Worm (Caenorhabditis elegans) whole organism, L4/young adult: ENCODE results near the gene F54B11.7.

Experiments used
- W03F9.2 ChIP-seq: fragments of 150-350 bp; optimal IDR thresholded peaks from 2 replicates; lab custom pipeline; 2014; ENCODE audit warnings: missing biosample characterization, missing genetic modification characterization
- dao-5 ChIP-seq: sonication (generic microtip); optimal IDR thresholded peaks from 2 replicates; lab custom pipeline; 2016; ENCODE audit warnings: missing genotype, missing genetic modification characterization, moderate library complexity, missing compliant biosample characterization
- him-1 ChIP-seq: sonication (generic microtip); optimal IDR thresholded peaks from 2 replicates; lab custom pipeline; 2016; ENCODE audit warnings: missing genotype, missing genetic modification reagents, missing genetic modification characterization, missing compliant biosample characterization

F54B11.7 gene

DNA sequence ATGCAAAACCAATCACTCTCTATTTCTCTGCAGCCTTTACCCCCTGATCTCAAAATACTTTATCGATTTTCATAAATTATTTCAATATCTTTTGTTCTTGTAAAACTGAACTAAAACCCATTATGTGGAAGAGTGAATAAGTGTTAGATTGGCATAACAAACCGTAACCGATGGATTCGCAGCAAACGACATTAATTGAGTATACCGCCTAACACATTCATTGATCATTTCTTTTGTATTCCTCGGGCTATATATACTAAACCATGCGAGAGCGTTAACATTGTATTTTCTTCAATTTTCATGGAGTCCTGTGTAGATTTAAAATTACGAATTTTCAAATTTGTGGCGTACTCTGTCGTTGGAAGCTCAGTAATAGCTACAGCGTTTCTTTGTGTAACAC, 10.5 kb upstream of the F54B11.7 start, which contains the start of gene col-9:
Gene col-9, plus strand, starts transcription at position 301 of the 400 bp plus-strand sequence.
- no peak for TF ChIP-seq W03F9.2 (tag; lab: Kevin White, UChicago)
- TF ChIP-seq dao-5: no peak
- TF ChIP-seq him-1 (tag; lab: Kevin White, UChicago): no peak

ce11 chrX:13590688-13591087, 9.5 kb upstream of the F54B11.7 start:
- TF ChIP-seq dao-5 (no peak), W03F9.2 (tag; lab: Kevin White, UChicago) (no peak), him-1 (tag; lab: Kevin White, UChicago) (no peak)

- TF ChIP-seq dao-5 (no peak), him-1 (tag; lab: Kevin White, UChicago) (no peak), W03F9.2 (tag; lab: Kevin White, UChicago) (no peak)
These were observed 9.1 kb upstream of the F54B11.7 start, which contains the start of gene col-44 for ce11 chrX:13591175-13591574. TSS of gene col-44 (plus strand) at chrX:13591475.

DNA sequence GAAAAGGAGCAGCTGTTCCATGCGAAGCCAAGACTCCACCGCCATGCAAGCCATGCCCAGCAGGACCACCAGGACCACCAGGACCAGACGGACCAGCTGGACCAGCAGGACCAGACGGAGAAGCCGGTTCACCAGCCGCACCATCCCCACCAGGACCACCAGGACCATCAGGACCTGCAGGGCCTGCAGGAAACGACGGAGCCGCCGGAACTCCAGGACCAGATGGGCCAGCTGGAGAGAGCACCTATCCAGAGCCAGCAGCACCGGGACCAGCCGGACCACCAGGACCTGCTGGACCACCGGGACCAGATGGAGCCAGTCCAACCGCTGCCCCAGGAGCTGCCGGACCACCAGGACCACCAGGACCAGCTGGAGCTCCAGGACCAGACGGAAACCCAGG, 8.3 kb upstream of the F54B11.7 start:
- TF ChIP-seq dao-5 (no peak), W03F9.2 (tag; lab: Kevin White, UChicago) (no peak), him-1 (tag; lab: Kevin White, UChicago) (no peak)

- TF ChIP-seq W03F9.2 (tag; lab: Kevin White, UChicago): no peak
- no peak for TF ChIP-seq him-1 (tag; lab: Kevin White, UChicago)
- no peak for TF ChIP-seq dao-5
These were observed 7.9 kb upstream of the F54B11.7 start, which contains the start of gene F54B11.4 for ce11 chrX:13592367-13592766. TSS of gene F54B11.4 (plus strand) at chrX:13592667.

- TF ChIP-seq W03F9.2 (tag; lab: Kevin White, UChicago) (no peak), dao-5 (no peak), him-1 (tag; lab: Kevin White, UChicago) (no peak)
These were observed 4.1 kb upstream of the F54B11.7 start, which contains the start of gene F54B11.5 for ce11 chrX:13596003-13596767. TSS of gene F54B11.5 (minus strand) at chrX:13596068.

DNA sequence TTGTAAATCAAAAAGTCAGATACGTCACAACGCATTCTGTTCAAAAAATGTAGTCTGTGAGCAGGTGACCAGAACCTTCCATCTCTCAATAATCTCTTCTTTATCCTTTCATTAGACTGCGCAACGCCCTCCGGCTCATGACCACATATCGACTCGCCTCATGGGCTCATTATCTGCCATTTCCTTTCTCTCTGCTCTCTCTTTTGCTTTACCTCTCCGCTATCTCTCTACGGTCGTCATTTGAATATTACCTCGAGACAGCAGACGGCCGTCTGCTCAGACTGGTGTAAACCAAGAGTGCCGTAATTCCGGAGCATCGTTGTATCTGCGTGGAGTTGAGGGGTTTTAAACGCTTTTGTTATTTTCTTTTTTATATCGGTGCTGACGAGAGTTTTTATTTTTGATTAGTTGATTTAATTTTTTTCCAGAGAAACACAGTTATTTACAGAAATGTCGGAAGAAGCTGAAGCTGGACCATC, 2.2 kb upstream of the F54B11.7 start, which contains the start of gene bra-1:
Gene bra-1, plus strand, starts transcription at position 429 of the 479 bp plus-strand sequence.
- TF ChIP-seq dao-5 (no peak), W03F9.2 (tag; lab: Kevin White, UChicago) (no peak), him-1 (tag; lab: Kevin White, UChicago) (no peak)

ce11 chrX:13603826-13604225, 3.6 kb downstream of the F54B11.7 start, which contains the start of gene F54B11.8:
TSS of gene F54B11.8 (minus strand) at chrX:13603926.
- TF ChIP-seq W03F9.2 (tag; lab: Kevin White, UChicago) (no peak), him-1 (tag; lab: Kevin White, UChicago) (no peak), dao-5 (no peak)

DNA sequence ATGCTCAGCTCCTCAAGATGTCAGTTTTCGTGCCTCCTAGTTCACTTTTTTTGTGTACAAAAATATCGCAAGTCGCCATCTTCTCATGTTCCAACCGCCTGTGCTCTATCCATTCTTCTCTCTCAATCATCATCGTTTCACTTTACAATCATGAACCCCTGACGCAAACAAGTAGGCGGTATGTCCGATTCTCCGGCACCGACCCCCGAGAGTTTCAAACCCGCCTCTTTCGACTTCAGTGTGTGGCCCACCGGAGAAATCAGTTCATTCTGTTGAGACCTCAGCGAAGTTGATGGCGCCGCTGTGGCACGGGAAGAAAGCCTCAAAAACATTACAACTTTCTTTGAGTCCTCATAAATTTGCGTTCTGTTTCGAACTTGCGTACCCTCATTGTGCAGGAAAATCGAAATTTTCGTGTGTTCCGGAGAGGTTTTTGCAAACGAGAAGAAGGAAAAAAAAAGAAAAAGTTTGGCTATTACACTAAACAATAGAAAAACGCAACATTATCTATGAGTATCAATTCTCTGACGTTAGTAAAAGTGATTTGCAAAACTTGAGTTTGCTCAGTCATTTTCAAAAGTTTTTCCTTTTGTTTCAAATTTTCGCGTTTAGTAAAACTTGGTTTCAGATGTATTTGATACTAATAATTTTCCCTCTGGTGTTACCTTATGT, 4.8 kb downstream of the F54B11.7 start, which contains the start of gene F54B11.9:
Gene F54B11.9, plus strand, starts transcription at position 622 of the 672 bp plus-strand sequence.
- TF ChIP-seq dao-5: no peak
- TF ChIP-seq W03F9.2 (tag; lab: Kevin White, UChicago): no peak
- TF ChIP-seq him-1 (tag; lab: Kevin White, UChicago): no peak

ce11 chrX:13605854-13606253, 5.6 kb downstream of the F54B11.7 start:
- TF ChIP-seq dao-5: no peak
- no peak for TF ChIP-seq W03F9.2 (tag; lab: Kevin White, UChicago)
- TF ChIP-seq him-1 (tag; lab: Kevin White, UChicago): no peak

- TF ChIP-seq dao-5 (no peak), W03F9.2 (tag; lab: Kevin White, UChicago) (no peak), him-1 (tag; lab: Kevin White, UChicago) (no peak)
These were observed 9.8 kb downstream of the F54B11.7 start for ce11 chrX:13610040-13610439.

DNA sequence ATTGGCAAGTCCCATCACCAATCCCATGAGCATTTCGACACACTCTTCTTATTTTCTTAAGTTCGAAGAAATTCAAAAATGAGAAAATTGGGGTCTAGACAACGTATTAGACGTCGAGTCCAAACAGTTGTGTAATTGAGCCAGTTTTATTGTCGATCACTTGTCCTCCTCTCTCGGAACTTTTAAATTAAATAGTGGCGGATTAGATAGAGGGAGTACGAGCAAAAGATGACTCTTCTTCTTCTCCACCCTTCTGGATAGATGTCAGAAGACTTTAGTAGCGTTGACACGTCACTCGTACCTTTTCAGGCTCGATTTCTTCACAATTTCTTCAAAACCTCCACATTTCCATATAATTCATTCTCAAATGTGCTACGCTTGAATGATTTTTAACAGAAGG, 14.9 kb downstream of the F54B11.7 start:
- TF ChIP-seq dao-5 (no peak), W03F9.2 (tag; lab: Kevin White, UChicago) (no peak), him-1 (tag; lab: Kevin White, UChicago) (no peak)

ce11 chrX:13618574-13618973, 18.3 kb downstream of the F54B11.7 start, which contains the start of gene nlp-53:
TSS of gene nlp-53 (plus strand) at chrX:13618874.
- TF ChIP-seq dao-5: no peak

ce11 chrX:13621628-13622027, 21.4 kb downstream of the F54B11.7 start, which contains the start of gene Y12A6A.1:
TSS of gene Y12A6A.1 (minus strand) at chrX:13621728.
- TF ChIP-seq him-1 (tag; lab: Kevin White, UChicago) (no peak), W03F9.2 (tag; lab: Kevin White, UChicago) (no peak), dao-5 (no peak)
